Worm (Caenorhabditis elegans) whole organism, L4 larva: ENCODE data around the gene nhr-277.

Experiments
- R02D3.7 ChIP-seq: fragments of 150-350 bp; sonication (generic microtip); optimal IDR thresholded peaks from 3 replicates; lab custom pipeline; 2014; ENCODE audit warnings: missing biosample characterization, missing genetic modification characterization
- ces-1 ChIP-seq: fragments of 150-350 bp; sonication (generic microtip); optimal IDR thresholded peaks from 4 replicates; lab custom pipeline; 2014; ENCODE audit warnings: missing biosample characterization, missing genetic modification reagents, missing genetic modification characterization
- lin-15B ChIP-seq: fragments of 150-350 bp; sonication (generic microtip); optimal IDR thresholded peaks from 3 replicates; lab custom pipeline; 2014; ENCODE audit warnings: missing biosample characterization, missing genetic modification characterization
- madf-9 ChIP-seq: fragments of 200-800 bp; sonication (Bioruptor generic); conservative IDR thresholded peaks from 2 replicates; pipeline ENCODE4 v1.3.6; 2022; ENCODE audit warnings: missing genetic modification reagents, missing genetic modification characterization, missing compliant biosample characterization
- nhr-237 ChIP-seq: sonication (generic microtip); optimal IDR thresholded peaks from 2 replicates; lab custom pipeline; 2017; ENCODE audit warnings: missing biosample characterization, missing genetic modification characterization

- TF ChIP-seq ces-1 (GFP tag; lab: Kevin White, UChicago) (no peak), R02D3.7 (tag; lab: Kevin White, UChicago) (no peak), madf-9 (GFP tag; lab: Robert Waterston, UW) (no peak), nhr-237 (tag; lab: Kevin White, UChicago) (no peak), lin-15B (no peak)
Measured at ce11 chrIV:2759163-2759562, 16.4 kb downstream of the nhr-277 start, which contains the start of gene Y54G2A.38.
